Worm (Caenorhabditis elegans) whole organism, mixed stage, embryonic: ENCODE measurements around the gene fbxa-127.

Experiments used
- blmp-1 ChIP-seq: fragments of 150-350 bp; optimal IDR thresholded peaks from 2 replicates; lab custom pipeline; 2014; ENCODE audit warnings: missing biosample characterization, missing genetic modification characterization
- ceh-39 ChIP-seq: fragments of 150-350 bp; optimal IDR thresholded peaks from 2 replicates; lab custom pipeline; 2014; ENCODE audit warnings: missing biosample characterization, missing genetic modification characterization
- ceh-83 ChIP-seq: fragments of 200-800 bp; sonication (Bioruptor generic); optimal IDR thresholded peaks from 2 replicates; lab custom pipeline; 2018; ENCODE audit warnings: mild to moderate bottlenecking, missing genetic modification characterization, missing compliant biosample characterization
- elt-1 ChIP-seq: sonication (generic microtip); optimal IDR thresholded peaks from 2 replicates; lab custom pipeline; 2017; ENCODE audit warnings: missing genetic modification characterization, mild to moderate bottlenecking, missing compliant biosample characterization, antibody characterized with exemption, moderate library complexity, borderline replicate concordance; ENCODE audit not compliant: insufficient read depth
- ham-2 ChIP-seq: fragments of 200-800 bp; sonication (Bioruptor generic); optimal IDR thresholded peaks from 2 replicates; lab custom pipeline; 2018; ENCODE audit warnings: mild to moderate bottlenecking, missing genetic modification characterization, missing compliant biosample characterization
- nhr-237 ChIP-seq: fragments of 150-350 bp; optimal IDR thresholded peaks from 2 replicates; lab custom pipeline; 2014; ENCODE audit warnings: missing biosample characterization, missing genetic modification characterization
- nhr-28 ChIP-seq: fragments of 150-350 bp; optimal IDR thresholded peaks from 2 replicates; lab custom pipeline; 2014; ENCODE audit warnings: missing biosample characterization, missing genetic modification characterization
- pha-4 ChIP-seq: fragments of 150-350 bp; optimal IDR thresholded peaks from 2 replicates; lab custom pipeline; 2018; ENCODE audit warnings: missing biosample characterization, missing genetic modification reagents, missing genetic modification characterization
- unc-39 ChIP-seq: fragments of 150-350 bp; optimal IDR thresholded peaks from 2 replicates; lab custom pipeline; 2014; ENCODE audit warnings: missing biosample characterization, missing genetic modification characterization
- unc-62 ChIP-seq: fragments of 150-350 bp; optimal IDR thresholded peaks from 2 replicates; lab custom pipeline; 2014; ENCODE audit warnings: missing biosample characterization, missing genetic modification reagents, missing genetic modification characterization
- ztf-11 ChIP-seq: fragments of 150-350 bp; optimal IDR thresholded peaks from 2 replicates; lab custom pipeline; 2014; ENCODE audit warnings: missing biosample characterization, missing genetic modification characterization

DNA sequence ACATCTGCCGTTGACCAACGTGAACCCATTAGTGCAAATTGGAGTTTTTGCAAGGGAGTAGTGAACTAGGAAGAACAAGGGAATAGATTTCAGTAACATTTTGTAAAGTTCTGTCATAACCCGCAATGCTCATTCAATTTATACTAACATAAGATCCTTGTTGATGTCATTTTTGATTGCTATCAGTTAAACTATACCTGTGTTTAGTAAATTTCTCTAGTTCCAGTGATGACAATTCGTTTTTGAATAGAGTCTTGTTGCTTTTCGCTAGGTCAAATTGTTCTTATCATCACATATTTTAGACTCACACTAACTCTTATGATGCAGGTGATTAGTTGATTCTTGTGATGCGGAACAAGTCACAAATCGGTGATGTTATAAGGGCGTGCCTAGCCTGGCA is 22.0 kb upstream of the fbxa-127 start, which contains the start of gene clec-9:
- TF ChIP-seq ztf-11 (tag; lab: Kevin White, UChicago) (no peak), unc-39 (tag; lab: Kevin White, UChicago) (no peak), ceh-83 (GFP tag; lab: Kevin White, UChicago) (no peak), pha-4 (tag; lab: Kevin White, UChicago) (no peak), blmp-1 (tag; lab: Kevin White, UChicago) (no peak), unc-62 (GFP tag; lab: Kevin White, UChicago) (no peak), nhr-28 (tag; lab: Kevin White, UChicago) (no peak), nhr-237 (tag; lab: Kevin White, UChicago) (no peak), ceh-39 (tag; lab: Kevin White, UChicago) (no peak), ham-2 (no peak), elt-1 (tag; lab: Kevin White, UChicago) (no peak)
